Comparison of ENCODE assay signal across 8 worm cellular contexts in the genomic region with DNA sequence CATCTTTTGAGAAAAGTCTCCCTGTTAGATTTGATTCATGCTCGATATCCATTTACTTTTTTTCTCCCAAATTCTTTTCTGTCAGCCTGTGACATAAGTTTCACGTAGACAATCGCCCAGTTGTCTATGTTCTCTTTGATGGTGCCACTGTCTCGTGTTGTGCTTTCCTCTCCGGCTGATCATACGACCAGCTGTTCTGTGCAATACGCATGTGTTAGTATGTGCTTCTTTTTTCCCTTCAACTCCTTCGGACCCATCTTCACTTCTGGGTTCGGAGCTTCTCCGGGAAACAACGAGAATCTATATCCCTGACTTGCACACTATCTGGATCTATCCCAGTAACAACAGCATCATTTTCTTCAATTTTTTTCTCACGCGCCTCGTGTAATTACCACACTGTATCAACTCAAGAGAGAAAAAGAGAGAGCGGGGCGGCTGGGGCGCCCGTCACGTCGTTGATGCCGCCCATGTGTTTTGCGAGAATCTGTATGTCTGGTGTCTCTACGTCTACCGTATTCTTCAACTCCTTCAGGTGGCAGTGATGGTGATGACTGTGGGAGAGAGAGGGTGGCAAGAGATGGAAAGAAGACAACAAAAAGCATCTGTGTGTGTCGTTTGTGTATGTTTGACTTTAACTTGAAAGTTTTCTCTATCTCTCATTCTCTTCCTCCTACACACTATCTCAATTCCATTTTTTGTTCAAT.
A peak's percentile ranks its signal among the peaks of the same experiment; 100 is the strongest.
TF ChIP-seq lines count a peak whose summit lies in the region.

No protein-coding gene starts in this region.

TF ChIP-seq in whole organism, L1 larva, 84 proteins besides CTCF, POLR2A, EP300 and RAD21 (continues in another document):
- peak; percentile 79 for TF ChIP-seq rnt-1 (tag; optimal IDR thresholded peaks at IDR 0.05; lab: Kevin White, UChicago)
- TF ChIP-seq nhr-90 (tag; optimal IDR thresholded peaks at IDR 0.05; lab: Kevin White, UChicago; ENCODE audit: poor library complexity) = peak; percentile 88
- TF ChIP-seq swsn-7 (tag; optimal IDR thresholded peaks at IDR 0.05; lab: Kevin White, UChicago) = peak; percentile 81
- TF ChIP-seq hlh-4 (tag; optimal IDR thresholded peaks at IDR 0.05; lab: Kevin White, UChicago) = no peak
- peak; percentile 67 to 92 for TF ChIP-seq lsy-2 (tag; optimal IDR thresholded peaks at IDR 0.05; lab: Kevin White, UChicago)
- peak; percentile 77 for TF ChIP-seq grh-1 (GFP tag; IDR thresholded peaks at IDR 0.05; lab: Robert Waterston, UW)
- TF ChIP-seq hpl-2 (GFP tag; optimal IDR thresholded peaks at IDR 0.05; lab: Kevin White, UChicago) = peak; percentile 20
- TF ChIP-seq C34B4.2 (tag; optimal IDR thresholded peaks at IDR 0.05; lab: Kevin White, UChicago) = no peak
- TF ChIP-seq ceh-82 (tag; optimal IDR thresholded peaks at IDR 0.05; lab: Kevin White, UChicago) = peak in 1 of 3 experiments; percentile 50
- TF ChIP-seq mef-2 (tag; optimal IDR thresholded peaks at IDR 0.05; lab: Kevin White, UChicago) = peak; percentile 24

TF ChIP-seq in whole organism, L2 larva, 48 proteins besides CTCF, POLR2A, EP300 and RAD21 (continues in another document):
- TF ChIP-seq egl-27 (tag; optimal IDR thresholded peaks at IDR 0.05; lab: Kevin White, UChicago) = peak; percentile 77
- peak; percentile 13 to 80 for TF ChIP-seq lsy-2 (tag; optimal IDR thresholded peaks at IDR 0.05; lab: Kevin White, UChicago)
- no peak for TF ChIP-seq unc-55 (GFP tag; optimal IDR thresholded peaks at IDR 0.05; lab: Kevin White, UChicago)
- no peak for TF ChIP-seq ztf-1 (GFP tag; conservative IDR thresholded peaks at IDR 0.05; lab: Robert Waterston, UW)
- peak; percentile 73 for TF ChIP-seq nhr-6 (tag; optimal IDR thresholded peaks at IDR 0.05; lab: Kevin White, UChicago)
- TF ChIP-seq blmp-1 (tag; optimal IDR thresholded peaks at IDR 0.05; lab: Kevin White, UChicago; ENCODE audit: insufficient read depth) = peak; percentile 96
- TF ChIP-seq sem-4 (tag; optimal IDR thresholded peaks at IDR 0.05; lab: Kevin White, UChicago) = peak; percentile 82
- TF ChIP-seq ztf-4 (tag; optimal IDR thresholded peaks at IDR 0.05; lab: Kevin White, UChicago) = peak; percentile 38
- peak; percentile 96 for TF ChIP-seq F13H6.1 (tag; optimal IDR thresholded peaks at IDR 0.05; lab: Kevin White, UChicago)
- TF ChIP-seq aly-2 (tag; optimal IDR thresholded peaks at IDR 0.05; lab: Kevin White, UChicago) = no peak

TF ChIP-seq in whole organism, L3 larva, 47 proteins besides CTCF, POLR2A, EP300 and RAD21 (continues in another document):
- no peak for TF ChIP-seq daf-12 (tag; optimal IDR thresholded peaks at IDR 0.05; lab: Kevin White, UChicago)
- no peak for TF ChIP-seq nhr-12 (tag; optimal IDR thresholded peaks at IDR 0.05; lab: Kevin White, UChicago)
- peak; percentile 82 for TF ChIP-seq jun-1 (tag; optimal IDR thresholded peaks at IDR 0.05; lab: Kevin White, UChicago)
- TF ChIP-seq ztf-11 (tag; optimal IDR thresholded peaks at IDR 0.05; lab: Kevin White, UChicago) = no peak
- TF ChIP-seq tbx-2 (tag; optimal IDR thresholded peaks at IDR 0.05; lab: Kevin White, UChicago) = peak; percentile 54
- TF ChIP-seq fkh-10 (GFP tag; optimal IDR thresholded peaks at IDR 0.05; lab: Kevin White, UChicago) = no peak
- no peak for TF ChIP-seq ama-1 (optimal IDR thresholded peaks at IDR 0.05; lab: Kevin White, UChicago)
- no peak for TF ChIP-seq nhr-28 (tag; optimal IDR thresholded peaks at IDR 0.05; lab: Kevin White, UChicago)
- TF ChIP-seq zag-1 (tag; optimal IDR thresholded peaks at IDR 0.05; lab: Kevin White, UChicago) = no peak
- TF ChIP-seq nhr-67 (tag; optimal IDR thresholded peaks at IDR 0.05; lab: Kevin White, UChicago) = no peak
- TF ChIP-seq ceh-82 (tag; optimal IDR thresholded peaks at IDR 0.05; lab: Kevin White, UChicago) = no peak

TF ChIP-seq in whole organism, L4 larva, 104 proteins besides CTCF, POLR2A, EP300 and RAD21 (continues in another document):
- TF ChIP-seq fos-1 (tag; optimal IDR thresholded peaks at IDR 0.05; lab: Kevin White, UChicago) (no peak), daf-19 (GFP tag; conservative IDR thresholded peaks at IDR 0.05; lab: Robert Waterston, UW) (no peak), mxl-3 (GFP tag; optimal IDR thresholded peaks at IDR 0.05; lab: Kevin White, UChicago) (peak; percentile 98), lin-38 (GFP tag; IDR thresholded peaks at IDR 0.05; lab: Robert Waterston, UW) (peak; percentile 48), T26A8.4 (GFP tag; IDR thresholded peaks at IDR 0.05; lab: Robert Waterston, UW) (0 out of 2 replicates have a peak, but pooled peaks have one; percentile 40), ceh-20 (GFP tag; IDR thresholded peaks at IDR 0.05; lab: Robert Waterston, UW) (peak; percentile 59; the same call in 1 of the 2 replicates), unc-39 (tag; optimal IDR thresholded peaks at IDR 0.05; lab: Kevin White, UChicago) (no peak), unc-62 (GFP tag; optimal IDR thresholded peaks at IDR 0.05 in 1 of 2; lab: Kevin White, UChicago) (peak in 1 of 2 experiments; percentile 98), unc-62 (tag; optimal IDR thresholded peaks at IDR 0.05; lab: Kevin White, UChicago) (no peak), php-3 (GFP tag; IDR thresholded peaks at IDR 0.05; lab: Robert Waterston, UW) (0 out of 2 replicates have a peak, but pooled peaks have one; percentile 45)

TF ChIP-seq in whole organism, early embryonic, 17 proteins besides CTCF, POLR2A, EP300 and RAD21:
- TF ChIP-seq hmg-4 (GFP tag; optimal IDR thresholded peaks at IDR 0.05; lab: Kevin White, UChicago) = peak; percentile 60
- no peak for TF ChIP-seq F13C5.2 (tag; optimal IDR thresholded peaks at IDR 0.05; lab: Kevin White, UChicago)
- no peak for TF ChIP-seq scrt-1 (GFP tag; IDR thresholded peaks at IDR 0.05; lab: Robert Waterston, UW)
- no peak for TF ChIP-seq pes-1 (GFP tag; IDR thresholded peaks at IDR 0.05; lab: Robert Waterston, UW)
- TF ChIP-seq sea-1 (GFP tag; conservative IDR thresholded peaks at IDR 0.05; lab: Robert Waterston, UW) = no peak

TF ChIP-seq in whole organism, late embryonic, 69 proteins besides CTCF, POLR2A, EP300 and RAD21 (continues in another document):
- peak; percentile 18 for TF ChIP-seq T23F11.4 (GFP tag; optimal IDR thresholded peaks at IDR 0.05; lab: Kevin White, UChicago)
- peak; percentile 29 for TF ChIP-seq unc-55 (GFP tag; optimal IDR thresholded peaks at IDR 0.05; lab: Kevin White, UChicago)
- no peak for TF ChIP-seq nfya-1 (tag; optimal IDR thresholded peaks at IDR 0.05; lab: Kevin White, UChicago)
- TF ChIP-seq odd-2 (tag; optimal IDR thresholded peaks at IDR 0.05; lab: Kevin White, UChicago) = no peak
- no peak for TF ChIP-seq tbx-7 (tag; optimal IDR thresholded peaks at IDR 0.05; lab: Kevin White, UChicago)
- no peak for TF ChIP-seq lim-6 (tag; optimal IDR thresholded peaks at IDR 0.05; lab: Kevin White, UChicago)
- TF ChIP-seq ztf-16 (tag; optimal IDR thresholded peaks at IDR 0.05; lab: Kevin White, UChicago) = peak; percentile 30
- no peak for TF ChIP-seq elt-4 (tag; optimal IDR thresholded peaks at IDR 0.05; lab: Kevin White, UChicago)
- TF ChIP-seq fax-1 (tag; optimal IDR thresholded peaks at IDR 0.05; lab: Kevin White, UChicago) = no peak
- no peak for TF ChIP-seq C38D4.7 (GFP tag; optimal IDR thresholded peaks at IDR 0.05; lab: Kevin White, UChicago)
- TF ChIP-seq hlh-13 (GFP tag; optimal IDR thresholded peaks at IDR 0.05; lab: Kevin White, UChicago) = no peak
- TF ChIP-seq hlh-30 (tag; optimal IDR thresholded peaks at IDR 0.05; lab: Kevin White, UChicago; ENCODE audit: insufficient read depth) = peak; percentile 32
- no peak for TF ChIP-seq lin-11 (tag; optimal IDR thresholded peaks at IDR 0.05; lab: Kevin White, UChicago)

TF ChIP-seq in whole organism, mixed stage, embryonic, 35 proteins besides CTCF, POLR2A, EP300 and RAD21 (continues in another document):
- TF ChIP-seq elt-1 (tag; optimal IDR thresholded peaks at IDR 0.05; lab: Kevin White, UChicago; ENCODE audit: borderline replicate concordance, insufficient read depth) (no peak), tbx-8 (GFP tag; optimal IDR thresholded peaks at IDR 0.05; lab: Kevin White, UChicago) (no peak), mls-2 (tag; optimal IDR thresholded peaks at IDR 0.05; lab: Kevin White, UChicago) (no peak), bed-3 (GFP tag; optimal IDR thresholded peaks at IDR 0.05; lab: Kevin White, UChicago) (no peak), mab-5 (tag; optimal IDR thresholded peaks at IDR 0.05; lab: Kevin White, UChicago) (no peak), drap-1 (GFP tag; optimal IDR thresholded peaks at IDR 0.05; lab: Kevin White, UChicago) (no peak), ztf-11 (tag; optimal IDR thresholded peaks at IDR 0.05; lab: Kevin White, UChicago) (no peak), ceh-83 (GFP tag; optimal IDR thresholded peaks at IDR 0.05; lab: Kevin White, UChicago) (peak; percentile 10), elt-3 (tag; optimal IDR thresholded peaks at IDR 0.05; lab: Kevin White, UChicago) (no peak), snpc-4 (tag; optimal IDR thresholded peaks at IDR 0.05; lab: Kevin White, UChicago) (no peak), nhr-12 (tag; optimal IDR thresholded peaks at IDR 0.05; lab: Kevin White, UChicago) (no peak), ces-1 (GFP tag; optimal IDR thresholded peaks at IDR 0.05; lab: Kevin White, UChicago) (no peak), flh-1 (GFP tag; optimal IDR thresholded peaks at IDR 0.05; lab: Kevin White, UChicago) (no peak), unc-62 (GFP tag; optimal IDR thresholded peaks at IDR 0.05; lab: Kevin White, UChicago) (peak; percentile 58), pha-4 (tag; optimal IDR thresholded peaks at IDR 0.05; lab: Kevin White, UChicago) (no peak)

TF ChIP-seq in whole organism, young adult, 124 proteins besides CTCF, POLR2A, EP300 and RAD21 (continues in another document):
- TF ChIP-seq madf-8 (GFP tag; conservative IDR thresholded peaks at IDR 0.05; lab: Robert Waterston, UW) = no peak
- no peak for TF ChIP-seq B0261.1 (tag; optimal IDR thresholded peaks at IDR 0.05; lab: Kevin White, UChicago)
- peak; percentile 37 for TF ChIP-seq ztf-18 (tag; optimal IDR thresholded peaks at IDR 0.05; lab: Kevin White, UChicago)
- TF ChIP-seq attf-3 (GFP tag; conservative IDR thresholded peaks at IDR 0.05; lab: Robert Waterston, UW) = no peak
- peak; percentile 98 for TF ChIP-seq nhr-80 (tag; optimal IDR thresholded peaks at IDR 0.05; lab: Kevin White, UChicago)
- TF ChIP-seq ztf-6 (GFP tag; IDR thresholded peaks at IDR 0.05; lab: Robert Waterston, UW) = peak; percentile 64; the same call in 1 of the 2 replicates
- no peak for TF ChIP-seq efl-1 (GFP tag; optimal IDR thresholded peaks at IDR 0.05; lab: Kevin White, UChicago)
- no peak for TF ChIP-seq ceh-91 (GFP tag; IDR thresholded peaks at IDR 0.05; lab: Robert Waterston, UW)
- no peak for TF ChIP-seq attf-6 (GFP tag; IDR thresholded peaks at IDR 0.05; lab: Robert Waterston, UW)
- TF ChIP-seq K12H6.12 (tag; optimal IDR thresholded peaks at IDR 0.05; lab: Kevin White, UChicago) = peak; percentile 76
- TF ChIP-seq lin-35 (GFP tag; optimal IDR thresholded peaks at IDR 0.05; lab: Kevin White, UChicago) = peak in 1 of 3 experiments; percentile 1
- no peak for TF ChIP-seq sea-2 (GFP tag; IDR thresholded peaks at IDR 0.05; lab: Robert Waterston, UW)
- TF ChIP-seq him-1 (tag; optimal IDR thresholded peaks at IDR 0.05; lab: Kevin White, UChicago) = no peak
- no peak for TF ChIP-seq ztf-28 (GFP tag; IDR thresholded peaks at IDR 0.05; lab: Robert Waterston, UW)
- TF ChIP-seq ceh-27 (GFP tag; optimal IDR thresholded peaks at IDR 0.05; lab: Kevin White, UChicago) = peak; percentile 32
- TF ChIP-seq lin-26 (GFP tag; IDR thresholded peaks at IDR 0.05; lab: Robert Waterston, UW) = 0 out of 2 replicates have a peak, but pooled peaks have one; percentile 49
